Worm (Caenorhabditis elegans) whole organism, L2 larva: ENCODE results near the gene nasp-2.

Experiments used
- C34F6.9 ChIP-seq: fragments of 150-350 bp; optimal IDR thresholded peaks from 2 replicates; lab custom pipeline; 2014; ENCODE audit warnings: missing biosample characterization, missing genetic modification characterization
- F13H6.1 ChIP-seq: sonication (generic microtip); optimal IDR thresholded peaks from 2 replicates; lab custom pipeline; 2016; ENCODE audit warnings: missing genetic modification characterization, missing compliant biosample characterization
- R02D3.7 ChIP-seq: fragments of 150-350 bp; optimal IDR thresholded peaks from 2 replicates; lab custom pipeline; 2014; ENCODE audit warnings: missing biosample characterization, missing genetic modification characterization
- Y55F3AM.14 ChIP-seq: fragments of 200-800 bp; sonication (Bioruptor generic); optimal IDR thresholded peaks from 2 replicates; lab custom pipeline; 2018; ENCODE audit warnings: mild to moderate bottlenecking, missing genetic modification characterization, missing compliant biosample characterization
- ZK546.5 ChIP-seq: sonication (generic microtip); optimal IDR thresholded peaks from 2 replicates; lab custom pipeline; 2017; ENCODE audit warnings: missing biosample characterization, missing genetic modification characterization
- alr-1 ChIP-seq: fragments of 150-350 bp; optimal IDR thresholded peaks from 2 replicates; lab custom pipeline; 2014; ENCODE audit warnings: missing biosample characterization, missing genetic modification characterization
- aly-2 ChIP-seq: fragments of 150-350 bp; optimal IDR thresholded peaks from 2 replicates; lab custom pipeline; 2014; ENCODE audit warnings: missing biosample characterization, missing genetic modification characterization
- ama-1 ChIP-seq: fragments of 150-350 bp; optimal IDR thresholded peaks from 2 replicates; lab custom pipeline; 2018; ENCODE audit warnings: inconsistent platforms
- blmp-1 ChIP-seq: sonication (generic microtip); optimal IDR thresholded peaks from 2 replicates; lab custom pipeline; 2017; ENCODE audit warnings: missing genetic modification characterization, mild to moderate bottlenecking, missing compliant biosample characterization, antibody characterized with exemption, moderate library complexity; ENCODE audit not compliant: insufficient read depth
- ceh-16 ChIP-seq: fragments of 150-350 bp; optimal IDR thresholded peaks from 2 replicates; lab custom pipeline; 2014; ENCODE audit warnings: missing biosample characterization, missing genetic modification characterization
- ceh-82 ChIP-seq: fragments of 150-350 bp; optimal IDR thresholded peaks from 2 replicates; lab custom pipeline; 2014; ENCODE audit warnings: missing biosample characterization, missing genetic modification characterization
- crh-2 ChIP-seq: sonication (generic microtip); optimal IDR thresholded peaks from 2 replicates; lab custom pipeline; 2017; ENCODE audit warnings: missing biosample characterization, missing genetic modification characterization
- dmd-4 ChIP-seq: sonication (generic microtip); optimal IDR thresholded peaks from 2 replicates; lab custom pipeline; 2017; ENCODE audit warnings: missing biosample characterization, missing genetic modification characterization
- egl-27 ChIP-seq: sonication (generic microtip); optimal IDR thresholded peaks from 3 replicates; lab custom pipeline; 2017; ENCODE audit warnings: missing biosample characterization, missing genetic modification reagents, missing genetic modification characterization
- elt-1 ChIP-seq: fragments of 150-350 bp; optimal IDR thresholded peaks from 2 replicates; lab custom pipeline; 2014; ENCODE audit warnings: missing biosample characterization, missing genetic modification characterization
- elt-3 ChIP-seq: sonication (generic microtip); optimal IDR thresholded peaks from 2 replicates; lab custom pipeline; 2017; ENCODE audit warnings: missing biosample characterization, missing genetic modification characterization
- fos-1 ChIP-seq: fragments of 150-350 bp; optimal IDR thresholded peaks from 2 replicates; lab custom pipeline; 2014; ENCODE audit warnings: missing biosample characterization, missing genetic modification characterization
- gmeb-1 ChIP-seq: fragments of 150-350 bp; optimal IDR thresholded peaks from 2 replicates; lab custom pipeline; 2014; ENCODE audit warnings: missing biosample characterization, missing genetic modification characterization
- lin-11 ChIP-seq: fragments of 150-350 bp; sonication (generic microtip); optimal IDR thresholded peaks from 2 replicates; lab custom pipeline; 2014; ENCODE audit warnings: missing biosample characterization, missing genetic modification characterization, inconsistent platforms, mixed read lengths
- lin-13 ChIP-seq: fragments of 150-350 bp; optimal IDR thresholded peaks from 2 replicates; lab custom pipeline; 2014; ENCODE audit warnings: missing biosample characterization, missing genetic modification reagents, missing genetic modification characterization
- lin-39 ChIP-seq: fragments of 150-350 bp; optimal IDR thresholded peaks from 2 replicates; lab custom pipeline; 2014; ENCODE audit warnings: missing biosample characterization, missing genetic modification reagents, missing genetic modification characterization
- lsy-2 ChIP-seq, 2 experiments: fragments of 150-350 bp in 1 of 2; sonication (generic microtip) in 1 of 2; optimal IDR thresholded peaks; 2 replicates each; lab custom pipeline; 2014 to 2017; ENCODE audit warnings: missing biosample characterization in 2 of 2, missing genetic modification characterization in 2 of 2
- mab-5 ChIP-seq: fragments of 150-350 bp; optimal IDR thresholded peaks from 2 replicates; lab custom pipeline; 2014; ENCODE audit warnings: missing biosample characterization, missing genetic modification characterization
- mbf-1 ChIP-seq: sonication (generic microtip); optimal IDR thresholded peaks from 2 replicates; lab custom pipeline; 2017; ENCODE audit warnings: missing biosample characterization, missing genetic modification characterization
- mdl-1 ChIP-seq, 2 experiments: fragments of 150-350 bp in 1 of 2; sonication (generic microtip) in 1 of 2; optimal IDR thresholded peaks; 2 replicates each; lab custom pipeline; 2017; ENCODE audit warnings: missing biosample characterization in 2 of 2, missing genetic modification characterization in 2 of 2
- nhr-10 ChIP-seq: sonication (generic microtip); optimal IDR thresholded peaks from 2 replicates; lab custom pipeline; 2017; ENCODE audit warnings: missing biosample characterization, missing genetic modification characterization
- nhr-11 ChIP-seq: fragments of 150-350 bp; optimal IDR thresholded peaks from 2 replicates; lab custom pipeline; 2014; ENCODE audit warnings: missing biosample characterization, missing genetic modification characterization
- nhr-12 ChIP-seq: fragments of 150-350 bp; optimal IDR thresholded peaks from 2 replicates; lab custom pipeline; 2014; ENCODE audit warnings: missing biosample characterization, missing genetic modification characterization
- nhr-129 ChIP-seq: fragments of 150-350 bp; optimal IDR thresholded peaks from 2 replicates; lab custom pipeline; 2014; ENCODE audit warnings: missing biosample characterization, missing genetic modification characterization
- nhr-21 ChIP-seq: fragments of 150-350 bp; optimal IDR thresholded peaks from 2 replicates; lab custom pipeline; 2014; ENCODE audit warnings: missing biosample characterization, missing genetic modification characterization
- nhr-23 ChIP-seq: fragments of 150-350 bp; optimal IDR thresholded peaks from 2 replicates; lab custom pipeline; 2014; ENCODE audit warnings: missing biosample characterization, missing genetic modification reagents, missing genetic modification characterization
- nhr-237 ChIP-seq: fragments of 150-350 bp; optimal IDR thresholded peaks from 2 replicates; lab custom pipeline; 2014; ENCODE audit warnings: missing biosample characterization, missing genetic modification characterization
- nhr-25 ChIP-seq: fragments of 150-350 bp; sonication (generic microtip); optimal IDR thresholded peaks from 3 replicates; lab custom pipeline; 2014; ENCODE audit warnings: missing biosample characterization, missing genetic modification characterization
- nhr-6 ChIP-seq: fragments of 150-350 bp; optimal IDR thresholded peaks from 2 replicates; lab custom pipeline; 2014; ENCODE audit warnings: missing biosample characterization, missing genetic modification characterization
- nhr-77 ChIP-seq: fragments of 150-350 bp; optimal IDR thresholded peaks from 2 replicates; lab custom pipeline; 2014; ENCODE audit warnings: missing biosample characterization, missing genetic modification characterization
- peb-1 ChIP-seq: fragments of 150-350 bp; optimal IDR thresholded peaks from 2 replicates; lab custom pipeline; 2014; ENCODE audit warnings: missing biosample characterization, missing genetic modification characterization
- sem-4 ChIP-seq: fragments of 150-350 bp; optimal IDR thresholded peaks from 2 replicates; lab custom pipeline; 2014; ENCODE audit warnings: missing biosample characterization, missing genetic modification reagents, missing genetic modification characterization
- skn-1 ChIP-seq: sonication (generic microtip); optimal IDR thresholded peaks from 2 replicates; lab custom pipeline; 2017; ENCODE audit warnings: missing biosample characterization, missing genetic modification characterization
- sma-3 ChIP-seq: sonication (generic microtip); optimal IDR thresholded peaks from 2 replicates; lab custom pipeline; 2016; ENCODE audit warnings: missing genetic modification reagents, missing genetic modification characterization, missing compliant biosample characterization
- sma-9 ChIP-seq, 2 experiments: fragments of 150-350 bp in 1 of 2; sonication (generic microtip) in 1 of 2; optimal IDR thresholded peaks; 2 replicates each; lab custom pipeline; 2014 to 2016; ENCODE audit warnings: missing genetic modification characterization in 2 of 2, mild to moderate bottlenecking in 1 of 2, missing biosample characterization in 1 of 2, missing compliant biosample characterization in 1 of 2, missing genetic modification reagents in 1 of 2, moderate library complexity in 1 of 2
- snpc-4 ChIP-seq: fragments of 150-350 bp; optimal IDR thresholded peaks from 2 replicates; lab custom pipeline; 2014; ENCODE audit warnings: missing biosample characterization, missing genetic modification characterization
- unc-39 ChIP-seq: fragments of 150-350 bp; optimal IDR thresholded peaks from 2 replicates; lab custom pipeline; 2014; ENCODE audit warnings: missing biosample characterization, missing genetic modification characterization
- unc-55 ChIP-seq: fragments of 150-350 bp; sonication (generic microtip); optimal IDR thresholded peaks from 3 replicates; lab custom pipeline; 2014; ENCODE audit warnings: missing biosample characterization, missing genetic modification reagents, missing genetic modification characterization
- unc-62 ChIP-seq: fragments of 150-350 bp; optimal IDR thresholded peaks from 2 replicates; lab custom pipeline; 2014; ENCODE audit warnings: missing biosample characterization, missing genetic modification reagents, missing genetic modification characterization
- zag-1 ChIP-seq: fragments of 150-350 bp; optimal IDR thresholded peaks from 2 replicates; lab custom pipeline; 2014; ENCODE audit warnings: missing biosample characterization, missing genetic modification characterization
- ztf-1 ChIP-seq: fragments of 200-800 bp; sonication (Bioruptor generic); conservative IDR thresholded peaks from 2 replicates; pipeline ENCODE4 v1.3.6; 2022; ENCODE audit warnings: missing genetic modification characterization, missing compliant biosample characterization
- ztf-11 ChIP-seq: sonication (generic microtip); optimal IDR thresholded peaks from 2 replicates; lab custom pipeline; 2017; ENCODE audit warnings: missing biosample characterization, missing genetic modification characterization
- ztf-4 ChIP-seq: fragments of 150-350 bp; optimal IDR thresholded peaks from 2 replicates; lab custom pipeline; 2014; ENCODE audit warnings: missing biosample characterization, missing genetic modification characterization

nasp-2 gene

DNA sequence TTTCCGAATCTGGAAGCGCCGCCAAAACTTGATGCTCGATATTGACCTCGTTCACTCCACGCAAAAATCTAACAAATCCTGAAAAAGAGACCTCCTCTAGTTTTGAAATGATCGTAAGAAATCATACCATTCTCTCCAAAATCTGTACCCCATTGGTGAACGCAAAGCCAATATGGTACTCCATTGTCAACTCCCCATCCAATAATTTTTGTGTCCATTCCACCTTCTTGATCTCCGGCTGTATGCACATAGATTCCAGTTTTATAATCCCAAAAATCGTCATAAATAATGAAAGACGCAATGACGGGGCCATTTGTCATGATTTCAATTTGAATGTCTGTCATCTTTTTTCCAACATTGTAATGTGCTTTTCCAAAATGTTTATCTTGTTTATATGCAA is 44.1 kb upstream of the nasp-2 start:
- TF ChIP-seq unc-62 (GFP tag; lab: Kevin White, UChicago) = no peak
- no peak for TF ChIP-seq ama-1
- TF ChIP-seq egl-27 = no peak
- no peak for TF ChIP-seq nhr-21
- no peak for TF ChIP-seq ztf-11 (tag; lab: Kevin White, UChicago)
- no peak for TF ChIP-seq sma-3 (GFP tag; lab: Kevin White, UChicago)
- TF ChIP-seq elt-1 (tag; lab: Kevin White, UChicago) = no peak
- TF ChIP-seq nhr-129 = no peak
- TF ChIP-seq mdl-1 (tag; optimal IDR thresholded peaks at IDR 0.05; lab: Kevin White, UChicago) = no peak
- no peak for TF ChIP-seq ZK546.5
- TF ChIP-seq nhr-12 (tag; lab: Kevin White, UChicago) = no peak
- no peak for TF ChIP-seq lsy-2 (tag; optimal IDR thresholded peaks at IDR 0.05; lab: Kevin White, UChicago)
- no peak for TF ChIP-seq fos-1
- no peak for TF ChIP-seq mbf-1 (tag; lab: Kevin White, UChicago)
- no peak for TF ChIP-seq C34F6.9 (tag; lab: Kevin White, UChicago)
- no peak for TF ChIP-seq blmp-1 (tag; lab: Kevin White, UChicago)
- no peak for TF ChIP-seq crh-2
- TF ChIP-seq ztf-1 (GFP tag; lab: Robert Waterston, UW) = no peak
- TF ChIP-seq mab-5 (tag; lab: Kevin White, UChicago) = no peak
- TF ChIP-seq Y55F3AM.14 (GFP tag; lab: Kevin White, UChicago) = no peak
- TF ChIP-seq, all 48 proteins: peak for 0

DNA sequence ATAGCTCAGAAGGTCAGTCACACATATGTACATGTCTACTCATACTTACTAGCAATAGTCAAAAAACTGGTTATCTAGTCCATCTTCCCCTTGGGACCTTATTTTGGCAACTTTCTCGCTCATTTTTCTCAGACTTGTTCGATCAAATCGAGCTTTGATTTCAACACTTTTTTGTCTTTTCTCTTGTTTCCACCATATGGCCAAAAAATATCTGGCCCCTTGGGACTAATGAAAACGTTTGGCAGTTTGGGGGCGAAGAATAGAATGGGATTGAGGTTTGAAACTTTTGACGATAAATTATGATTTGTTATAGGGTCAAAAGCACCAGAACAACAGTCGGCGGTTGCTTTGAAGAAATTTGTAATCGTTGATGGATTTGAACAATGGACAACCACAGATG is 40.4 kb upstream of the nasp-2 start:
- TF ChIP-seq Y55F3AM.14 (GFP tag; lab: Kevin White, UChicago) (no peak), mab-5 (tag; lab: Kevin White, UChicago) (peak; percentile 60)

DNA sequence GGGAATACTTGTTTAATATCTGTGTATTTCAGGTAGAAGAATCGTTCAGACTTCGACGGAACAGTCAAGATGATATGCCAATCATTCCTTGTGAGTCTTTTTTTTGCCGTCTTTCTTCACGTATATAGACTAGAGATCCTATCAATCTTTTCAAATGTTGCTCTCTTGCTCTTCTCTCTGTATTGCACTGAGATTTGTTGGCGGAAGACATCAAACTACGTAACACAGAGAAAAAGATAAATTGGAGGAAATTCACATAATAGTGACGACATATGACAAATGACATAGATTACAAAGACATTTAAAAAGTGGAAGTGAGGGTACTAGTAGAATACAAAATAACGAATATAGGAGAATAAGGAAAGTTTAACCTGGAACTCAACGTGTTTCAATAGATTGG is 39.7 kb upstream of the nasp-2 start:
- TF ChIP-seq sma-3 (GFP tag; lab: Kevin White, UChicago) (no peak), alr-1 (tag; lab: Kevin White, UChicago) (no peak), ceh-82 (tag; lab: Kevin White, UChicago) (no peak), lin-13 (GFP tag; lab: Kevin White, UChicago) (no peak), sem-4 (tag; lab: Kevin White, UChicago) (no peak), C34F6.9 (tag; lab: Kevin White, UChicago) (no peak), lin-39 (tag; lab: Kevin White, UChicago) (peak; percentile 33), ztf-4 (tag; lab: Kevin White, UChicago) (no peak), skn-1 (no peak), elt-1 (tag; lab: Kevin White, UChicago) (no peak), nhr-21 (no peak), unc-39 (no peak), Y55F3AM.14 (GFP tag; lab: Kevin White, UChicago) (no peak), zag-1 (no peak), ztf-1 (GFP tag; lab: Robert Waterston, UW) (no peak), mab-5 (tag; lab: Kevin White, UChicago) (peak; percentile 91), aly-2 (no peak), elt-3 (no peak), snpc-4 (tag; lab: Kevin White, UChicago) (no peak), nhr-23 (no peak), gmeb-1 (tag; lab: Kevin White, UChicago) (no peak), fos-1 (no peak), ZK546.5 (no peak), nhr-11 (tag; lab: Kevin White, UChicago) (no peak), R02D3.7 (tag; lab: Kevin White, UChicago) (no peak), mdl-1 (tag; optimal IDR thresholded peaks at IDR 0.05; lab: Kevin White, UChicago) (no peak), ceh-16 (tag; lab: Kevin White, UChicago) (no peak), F13H6.1 (no peak), nhr-237 (tag; lab: Kevin White, UChicago) (no peak), blmp-1 (tag; lab: Kevin White, UChicago) (no peak), nhr-6 (tag; lab: Kevin White, UChicago) (no peak), nhr-10 (no peak), lsy-2 (tag; optimal IDR thresholded peaks at IDR 0.05; lab: Kevin White, UChicago) (peak in 1 of 2 experiments; percentile 22), unc-62 (GFP tag; lab: Kevin White, UChicago) (peak; percentile 58), mbf-1 (tag; lab: Kevin White, UChicago) (no peak), ztf-11 (tag; lab: Kevin White, UChicago) (no peak), lin-11 (tag; lab: Kevin White, UChicago) (no peak), nhr-25 (tag; lab: Kevin White, UChicago) (no peak), nhr-129 (no peak), egl-27 (peak; percentile 18), dmd-4 (tag; lab: Kevin White, UChicago) (no peak), peb-1 (no peak), ama-1 (no peak), crh-2 (no peak), sma-9 (GFP tag; optimal IDR thresholded peaks at IDR 0.05; lab: Kevin White, UChicago) (peak; percentile 7), sma-9 (tag; optimal IDR thresholded peaks at IDR 0.05; lab: Kevin White, UChicago) (no peak), unc-55 (GFP tag; lab: Kevin White, UChicago) (peak; percentile 66), nhr-12 (tag; lab: Kevin White, UChicago) (no peak), nhr-77 (no peak)
